Fruit fly (Drosophila melanogaster) whole organism, embryonic: ENCODE data around the gene Ugt316A1.

ENCODE experiments used
- ATbp ChIP-seq: fragments of 200-800 bp; sonication (Bioruptor generic); optimal IDR thresholded peaks from 2 replicates; lab custom pipeline; 2017; ENCODE audit warnings: missing biosample characterization, mild to moderate bottlenecking, missing genetic modification characterization, missing genetic modification reagents
- B-H1 ChIP-seq: fragments of 200-800 bp; sonication (Bioruptor generic); IDR thresholded peaks from 3 replicates; pipeline ENCODE4 v1.3.6; 2022; ENCODE audit warnings: missing biosample characterization, missing genetic modification characterization
- Bgb ChIP-seq: fragments of 200-800 bp; sonication (Bioruptor generic); IDR thresholded peaks from 2 replicates; pipeline ENCODE4 v1.3.6; 2022; ENCODE audit warnings: missing biosample characterization, missing genetic modification characterization; ENCODE audit not compliant: partially characterized antibody
- CG1024 ChIP-seq: fragments of 200-800 bp; sonication (Bioruptor generic); IDR thresholded peaks from 2 replicates; pipeline ENCODE4 v1.3.6; 2022; ENCODE audit warnings: missing biosample characterization, missing genetic modification characterization
- CG10267 ChIP-seq: fragments of 200-800 bp; sonication (Bioruptor generic); optimal IDR thresholded peaks from 2 replicates; lab custom pipeline; 2018; ENCODE audit warnings: missing biosample characterization, mild to moderate bottlenecking, missing genetic modification characterization, moderate library complexity
- CG10462 ChIP-seq: fragments of 200-800 bp; sonication (Bioruptor generic); optimal IDR thresholded peaks from 2 replicates; lab custom pipeline; 2016; ENCODE audit warnings: missing biosample characterization, missing genetic modification characterization
- CG11093 ChIP-seq: fragments of 200-800 bp; sonication (Bioruptor generic); IDR thresholded peaks from 3 replicates; pipeline ENCODE4 v1.3.6; 2022; ENCODE audit warnings: missing biosample characterization, missing genetic modification characterization
- CG11247 ChIP-seq: fragments of 200-800 bp; sonication (Bioruptor generic); IDR thresholded peaks from 2 replicates; pipeline ENCODE4 v1.3.6; 2022; ENCODE audit warnings: missing biosample characterization, missing genetic modification characterization
- CG11560 ChIP-seq: fragments of 200-800 bp; sonication (Bioruptor generic); IDR thresholded peaks from 3 replicates; pipeline ENCODE4 v1.3.6; 2022; ENCODE audit warnings: missing biosample characterization, missing genetic modification characterization
- CG12236 ChIP-seq: fragments of 200-800 bp; sonication (Bioruptor generic); optimal IDR thresholded peaks from 2 replicates; lab custom pipeline; 2016; ENCODE audit warnings: missing biosample characterization, missing genetic modification characterization
- CG12942 ChIP-seq: fragments of 200-800 bp; sonication (Bioruptor generic); optimal IDR thresholded peaks from 3 replicates; lab custom pipeline; 2016; ENCODE audit warnings: missing biosample characterization, missing genetic modification characterization
- CG15011 ChIP-seq: fragments of 200-800 bp; sonication (Bioruptor generic); optimal IDR thresholded peaks from 3 replicates; lab custom pipeline; 2018; ENCODE audit warnings: missing biosample characterization, mild to moderate bottlenecking, missing genetic modification characterization
- CG16813 ChIP-seq: fragments of 200-800 bp; sonication (Bioruptor generic); IDR thresholded peaks from 3 replicates; pipeline ENCODE4 v1.3.6; 2022; ENCODE audit warnings: missing biosample characterization, missing genetic modification characterization; ENCODE audit not compliant: partially characterized antibody
- CG17568 ChIP-seq: fragments of 200-800 bp; sonication (Bioruptor generic); optimal IDR thresholded peaks from 2 replicates; lab custom pipeline; 2018; ENCODE audit warnings: missing biosample characterization, mild to moderate bottlenecking, missing genetic modification characterization, moderate library complexity
- CG17802 ChIP-seq: fragments of 200-800 bp; sonication (Bioruptor generic); optimal IDR thresholded peaks from 2 replicates; lab custom pipeline; 2018; ENCODE audit warnings: missing biosample characterization, mild to moderate bottlenecking, missing genetic modification characterization, moderate library complexity
- CG18476 ChIP-seq: fragments of 200-800 bp; sonication (Bioruptor generic); optimal IDR thresholded peaks from 2 replicates; lab custom pipeline; 2016; ENCODE audit warnings: missing biosample characterization, mild to moderate bottlenecking, missing genetic modification characterization
- CG18619 ChIP-seq: fragments of 200-800 bp; sonication (Bioruptor generic); optimal IDR thresholded peaks from 3 replicates; lab custom pipeline; 2017; ENCODE audit warnings: missing biosample characterization, mild to moderate bottlenecking, missing genetic modification characterization
- CG2129 ChIP-seq: fragments of 200-800 bp; sonication (Bioruptor generic); IDR thresholded peaks from 2 replicates; pipeline ENCODE4 v1.3.6; 2022; ENCODE audit warnings: missing biosample characterization, missing genetic modification characterization; ENCODE audit not compliant: partially characterized antibody
- CG31224 ChIP-seq: fragments of 200-800 bp; sonication (Bioruptor generic); IDR thresholded peaks from 2 replicates; pipeline ENCODE4 v1.3.6; 2022; ENCODE audit warnings: missing biosample characterization, missing genetic modification characterization
- CG32772 ChIP-seq: fragments of 200-800 bp; sonication (Bioruptor generic); IDR thresholded peaks from 2 replicates; pipeline ENCODE4 v1.3.6; 2022; ENCODE audit warnings: missing biosample characterization, missing genetic modification characterization
- CG4730 ChIP-seq: fragments of 200-800 bp; sonication (Bioruptor generic); IDR thresholded peaks from 2 replicates; pipeline ENCODE4 v1.3.6; 2022; ENCODE audit warnings: missing biosample characterization, missing genetic modification characterization
- CG4820 ChIP-seq: fragments of 200-800 bp; sonication (Bioruptor generic); optimal IDR thresholded peaks from 3 replicates; lab custom pipeline; 2016; ENCODE audit warnings: missing biosample characterization, missing genetic modification characterization
- CG6175 ChIP-seq: fragments of 200-800 bp; sonication (Bioruptor generic); IDR thresholded peaks from 3 replicates; pipeline ENCODE4 v1.3.6; 2022; ENCODE audit warnings: missing biosample characterization, missing genetic modification characterization
- CG7786 ChIP-seq: fragments of 200-800 bp; sonication (Bioruptor generic); optimal IDR thresholded peaks from 2 replicates; lab custom pipeline; 2016; ENCODE audit warnings: missing biosample characterization, missing genetic modification characterization
- CG7963 ChIP-seq: fragments of 200-800 bp; sonication (Bioruptor generic); IDR thresholded peaks from 3 replicates; pipeline ENCODE4 v1.3.6; 2022; ENCODE audit warnings: missing biosample characterization, missing genetic modification characterization; ENCODE audit not compliant: partially characterized antibody
- CG8359 ChIP-seq: fragments of 200-800 bp; sonication (Bioruptor generic); optimal IDR thresholded peaks from 2 replicates; lab custom pipeline; 2017; ENCODE audit warnings: missing biosample characterization, mild to moderate bottlenecking, missing genetic modification characterization, borderline replicate concordance
- CG9609 ChIP-seq: fragments of 200-800 bp; sonication (Bioruptor generic); optimal IDR thresholded peaks from 3 replicates; lab custom pipeline; 2016; ENCODE audit warnings: missing biosample characterization, missing genetic modification characterization
- CG9797 ChIP-seq: fragments of 200-800 bp; sonication (Bioruptor generic); optimal IDR thresholded peaks from 3 replicates; lab custom pipeline; 2018; ENCODE audit warnings: missing biosample characterization, mild to moderate bottlenecking, missing genetic modification characterization
- Ets65A ChIP-seq: fragments of 200-800 bp; sonication (Bioruptor generic); peaks from one replicate; lab custom pipeline; 2016; ENCODE audit warnings: missing biosample characterization, missing genetic modification characterization
- MTF-1 ChIP-seq: fragments of 200-800 bp; sonication (Bioruptor generic); optimal IDR thresholded peaks from 2 replicates; lab custom pipeline; 2018; ENCODE audit warnings: missing biosample characterization, mild to moderate bottlenecking, missing genetic modification characterization, borderline replicate concordance
- Myb ChIP-seq: fragments of 200-800 bp; sonication (Bioruptor generic); optimal IDR thresholded peaks from 2 replicates; lab custom pipeline; 2016; ENCODE audit warnings: missing biosample characterization, missing genetic modification characterization
- Poxn ChIP-seq: fragments of 200-800 bp; sonication (Bioruptor generic); IDR thresholded peaks from 2 replicates; pipeline ENCODE4 v1.3.6; 2022; ENCODE audit warnings: missing biosample characterization, missing genetic modification characterization
- Side ChIP-seq: fragments of 200-800 bp; sonication (Bioruptor generic); optimal IDR thresholded peaks from 2 replicates; lab custom pipeline; 2016; ENCODE audit warnings: missing biosample characterization, missing genetic modification characterization
- cad ChIP-seq: fragments of >200 bp; optimal IDR thresholded peaks from 2 replicates; lab custom pipeline; 2017; ENCODE audit warnings: missing biosample characterization, missing genetic modification characterization
- danr ChIP-seq: fragments of 200-800 bp; sonication (Bioruptor generic); IDR thresholded peaks from 2 replicates; pipeline ENCODE4 v1.3.6; 2022; ENCODE audit warnings: missing biosample characterization, missing genetic modification characterization
- fd3F ChIP-seq: fragments of 200-800 bp; sonication (Bioruptor generic); optimal IDR thresholded peaks from 2 replicates; lab custom pipeline; 2018; ENCODE audit warnings: missing biosample characterization, mild to moderate bottlenecking, missing genetic modification characterization, moderate library complexity
- grau ChIP-seq: fragments of 200-800 bp; optimal IDR thresholded peaks from 3 replicates; lab custom pipeline; 2019; ENCODE audit warnings: missing biosample characterization, mild to moderate bottlenecking, missing genetic modification characterization, moderate library complexity
- jumu ChIP-seq: fragments of 200-800 bp; sonication (Bioruptor generic); optimal IDR thresholded peaks from 3 replicates; lab custom pipeline; 2016; ENCODE audit warnings: missing biosample characterization, missing genetic modification characterization
- klu ChIP-seq: fragments of 200-800 bp; sonication (Bioruptor generic); IDR thresholded peaks from 2 replicates; pipeline ENCODE4 v1.3.6; 2022; ENCODE audit warnings: missing biosample characterization, missing genetic modification characterization
- mam ChIP-seq: fragments of 200-800 bp; sonication (Bioruptor generic); optimal IDR thresholded peaks from 3 replicates; lab custom pipeline; 2016; ENCODE audit warnings: missing biosample characterization, missing genetic modification characterization
- peb ChIP-seq: fragments of 200-800 bp; sonication (Bioruptor generic); IDR thresholded peaks from 2 replicates; pipeline ENCODE4 v1.3.6; 2022; ENCODE audit warnings: missing biosample characterization, missing genetic modification characterization
- ssp ChIP-seq: fragments of 200-800 bp; sonication (Bioruptor generic); IDR thresholded peaks from 2 replicates; pipeline ENCODE4 v1.3.6; 2022; ENCODE audit warnings: missing biosample characterization, missing genetic modification characterization
- tna ChIP-seq: fragments of 200-800 bp; sonication (Bioruptor generic); IDR thresholded peaks from 2 replicates; pipeline ENCODE4 v1.3.6; 2022; ENCODE audit warnings: missing biosample characterization, missing genetic modification characterization; ENCODE audit not compliant: partially characterized antibody
- trh ChIP-seq: fragments of 200-800 bp; sonication (Bioruptor generic); optimal IDR thresholded peaks from 2 replicates; lab custom pipeline; 2016; ENCODE audit warnings: missing biosample characterization, missing genetic modification characterization

The Ugt316A1 gene

dm6 chr3L:19045299-19046025 is 17.2 kb downstream of the Ugt316A1 start, which contains the start of gene nkd (continued):
- TF ChIP-seq CG8359 (GFP tag; lab: Kevin White, UChicago) (no peak), CG17568 (GFP tag; lab: Kevin White, UChicago) (peak; percentile 82), Ets65A (peak; percentile 90), Bgb (GFP tag; lab: Robert Waterston, UW) (peak; percentile 78), CG18619 (GFP tag; lab: Kevin White, UChicago) (peak; percentile 84), CG32772 (peak; percentile 84), tna (no peak; the same call in 1 of the 2 replicates), CG10267 (tag; lab: Kevin White, UChicago) (peak; percentile 92), trh (GFP tag; lab: Kevin White, UChicago) (peak; percentile 57), grau (peak; percentile 90), CG15011 (GFP tag; lab: Kevin White, UChicago) (peak; percentile 18), B-H1 (peak; percentile 90), CG12942 (GFP tag; lab: Kevin White, UChicago) (peak; percentile 92), CG11093 (GFP tag; lab: Robert Waterston, UW) (peak; percentile 52; the same call in 1 of the 3 replicates), CG2129 (GFP tag; lab: Robert Waterston, UW) (no peak), Side (GFP tag; lab: Kevin White, UChicago) (peak; percentile 41), mam (peak; percentile 78), CG16813 (GFP tag; lab: Robert Waterston, UW) (0 out of 3 replicates have a peak, but pooled peaks have one; percentile 1), jumu (no peak), klu (GFP tag; lab: Robert Waterston, UW) (no peak; the same call in none of the 2 replicates), CG11247 (GFP tag; lab: Robert Waterston, UW) (peak; percentile 77), CG6175 (GFP tag; lab: Robert Waterston, UW) (peak; percentile 51; the same call in 2 of the 3 replicates), CG31224 (peak; percentile 71), danr (peak; percentile 23; the same call in 1 of the 2 replicates), cad (GFP tag; lab: Kevin White, UChicago) (no peak), CG1024 (GFP tag; lab: Robert Waterston, UW) (peak; percentile 86), CG9609 (GFP tag; lab: Kevin White, UChicago) (peak; percentile 34), CG17802 (tag; lab: Kevin White, UChicago) (peak; percentile 29), ATbp (GFP tag; lab: Kevin White, UChicago) (peak; percentile 81), Poxn (GFP tag; lab: Robert Waterston, UW) (peak; percentile 7; the same call in 1 of the 2 replicates), CG12236 (GFP tag; lab: Kevin White, UChicago) (peak; percentile 43), CG9797 (GFP tag; lab: Kevin White, UChicago) (no peak), CG7786 (peak; percentile 66), CG4730 (GFP tag; lab: Robert Waterston, UW) (peak; percentile 86), MTF-1 (GFP tag; lab: Kevin White, UChicago) (no peak), peb (GFP tag; lab: Robert Waterston, UW) (peak; percentile 62), CG7963 (no peak), CG4820 (GFP tag; lab: Kevin White, UChicago) (peak; percentile 66), fd3F (GFP tag; lab: Kevin White, UChicago) (peak; percentile 87), CG18476 (GFP tag; lab: Kevin White, UChicago) (peak; percentile 65), Myb (peak; percentile 32), ssp (peak; percentile 62), CG11560 (no peak), CG10462 (GFP tag; lab: Kevin White, UChicago) (peak; percentile 83)
